Worm (Caenorhabditis elegans) whole organism, young adult: ENCODE results near the gene col-181.

Experiments
- B0019.2 ChIP-seq: fragments of 200-800 bp; sonication (Bioruptor generic); conservative IDR thresholded peaks from 2 replicates; pipeline ENCODE4 v1.3.6; 2022; ENCODE audit warnings: missing genetic modification reagents, missing genetic modification characterization, missing compliant biosample characterization
- T26A5.8 ChIP-seq: sonication (generic microtip); optimal IDR thresholded peaks from 2 replicates; lab custom pipeline; 2016; ENCODE audit warnings: missing genetic modification characterization, missing compliant biosample characterization
- Y67H2A.10 ChIP-seq: fragments of 200-800 bp; sonication (Bioruptor generic); conservative IDR thresholded peaks from 2 replicates; pipeline ENCODE4 v1.3.6; 2022; ENCODE audit warnings: missing genetic modification reagents, missing genetic modification characterization, missing compliant biosample characterization
- ama-1 ChIP-seq, 3 experiments: fragments of 150-350 bp in 1 of 3; sonication (generic microtip) in 2 of 3; optimal IDR thresholded peaks; 2 replicates each; lab custom pipeline; 2014 to 2018; ENCODE audit warnings: missing biosample characterization in 2 of 3, missing genetic modification characterization in 2 of 3, missing genetic modification reagents in 2 of 3
- aptf-2 ChIP-seq: fragments of 200-800 bp; sonication (Bioruptor generic); conservative IDR thresholded peaks from 2 replicates; pipeline ENCODE4 v1.3.6; 2022; ENCODE audit warnings: missing genetic modification reagents, missing genetic modification characterization, missing compliant biosample characterization
- atf-7 ChIP-seq: sonication (generic microtip); optimal IDR thresholded peaks from 2 replicates; lab custom pipeline; 2017; ENCODE audit warnings: mild to moderate bottlenecking, missing genetic modification characterization, missing compliant biosample characterization
- bed-1 ChIP-seq: fragments of 200-800 bp; sonication (Bioruptor generic); IDR thresholded peaks from 2 replicates; pipeline ENCODE4 v1.3.6; 2022; ENCODE audit warnings: missing genetic modification reagents, missing genetic modification characterization, missing compliant biosample characterization
- bed-2 ChIP-seq: fragments of 200-800 bp; sonication (Bioruptor generic); IDR thresholded peaks from 2 replicates; pipeline ENCODE4 v1.3.6; 2022; ENCODE audit warnings: missing genetic modification reagents, missing genetic modification characterization, missing compliant biosample characterization
- ceh-58 ChIP-seq: fragments of 200-800 bp; sonication (Bioruptor generic); IDR thresholded peaks from 2 replicates; pipeline ENCODE4 v1.3.6; 2022; ENCODE audit warnings: missing genetic modification characterization, missing compliant biosample characterization
- ceh-79 ChIP-seq: sonication (generic microtip); optimal IDR thresholded peaks from 2 replicates; lab custom pipeline; 2017; ENCODE audit warnings: mild to moderate bottlenecking, missing genetic modification characterization, missing compliant biosample characterization
- egrh-3 ChIP-seq: fragments of 200-800 bp; sonication (Bioruptor generic); IDR thresholded peaks from 2 replicates; pipeline ENCODE4 v1.3.6; 2022; ENCODE audit warnings: missing genetic modification reagents, missing genetic modification characterization, missing compliant biosample characterization
- ekl-4 ChIP-seq: fragments of 200-800 bp; sonication (Bioruptor generic); IDR thresholded peaks from 2 replicates; pipeline ENCODE4 v1.3.6; 2022; ENCODE audit warnings: missing genetic modification reagents, missing genetic modification characterization, missing compliant biosample characterization
- ets-4 ChIP-seq: fragments of 200-800 bp; sonication (Bioruptor generic); optimal IDR thresholded peaks from 2 replicates; lab custom pipeline; 2018; ENCODE audit warnings: mild to moderate bottlenecking, missing genetic modification characterization, missing compliant biosample characterization
- lag-1 ChIP-seq: fragments of 200-800 bp; sonication (Bioruptor generic); IDR thresholded peaks from 2 replicates; pipeline ENCODE4 v1.3.6; 2022; ENCODE audit warnings: missing genetic modification reagents, missing genetic modification characterization, missing compliant biosample characterization
- let-607 ChIP-seq, 2 experiments: fragments of 200-800 bp in 1 of 2; sonication (Bioruptor generic) in 1 of 2; sonication (generic microtip) in 1 of 2; optimal IDR thresholded peaks; 2 replicates each; lab custom pipeline; 2016 to 2018; ENCODE audit warnings: mild to moderate bottlenecking in 2 of 2, missing compliant biosample characterization in 2 of 2, missing genetic modification characterization in 2 of 2, moderate library complexity in 2 of 2, missing genotype in 1 of 2
- lin-35 ChIP-seq, 3 experiments: fragments of 150-350 bp in 2 of 3; sonication (generic microtip) in 1 of 3; optimal IDR thresholded peaks; 2 replicates each; lab custom pipeline; 2014 to 2018; ENCODE audit warnings: missing biosample characterization in 3 of 3, missing genetic modification characterization in 3 of 3, missing genetic modification reagents in 3 of 3
- lin-40 ChIP-seq: sonication (generic microtip); optimal IDR thresholded peaks from 2 replicates; lab custom pipeline; 2016; ENCODE audit warnings: missing genetic modification characterization, mild to moderate bottlenecking, missing compliant biosample characterization, missing genotype, missing genetic modification reagents
- nfya-2 ChIP-seq: fragments of 200-800 bp; sonication (Bioruptor generic); IDR thresholded peaks from 2 replicates; pipeline ENCODE4 v1.3.6; 2022; ENCODE audit warnings: missing genetic modification reagents, missing genetic modification characterization, missing compliant biosample characterization
- nfyb-1 ChIP-seq: fragments of 200-800 bp; sonication (Bioruptor generic); IDR thresholded peaks from 2 replicates; pipeline ENCODE4 v1.3.6; 2022; ENCODE audit warnings: missing genetic modification reagents, missing genetic modification characterization, missing compliant biosample characterization
- nhr-179 ChIP-seq: sonication (generic microtip); optimal IDR thresholded peaks from 2 replicates; lab custom pipeline; 2016; ENCODE audit warnings: mild to moderate bottlenecking, missing genetic modification characterization, missing compliant biosample characterization
- nhr-80 ChIP-seq: sonication (generic microtip); optimal IDR thresholded peaks from 2 replicates; lab custom pipeline; 2016; ENCODE audit warnings: missing genetic modification characterization, missing compliant biosample characterization
- pha-4 ChIP-seq: fragments of 150-350 bp; sonication (generic microtip); optimal IDR thresholded peaks from 2 replicates; lab custom pipeline; 2014; ENCODE audit warnings: missing biosample characterization, missing genetic modification reagents, missing genetic modification characterization
- rec-8 ChIP-seq, 2 experiments: sonication (generic microtip); optimal IDR thresholded peaks; 2 replicates each; lab custom pipeline; 2016; ENCODE audit warnings: mild to moderate bottlenecking in 2 of 2, missing genetic modification characterization in 2 of 2, missing genetic modification reagents in 2 of 2, missing genotype in 2 of 2, missing biosample characterization in 1 of 2, missing compliant biosample characterization in 1 of 2, moderate library complexity in 1 of 2
- rpc-1 ChIP-seq, 2 experiments: fragments of 150-350 bp in 1 of 2; sonication (generic microtip) in 1 of 2; optimal IDR thresholded peaks; 2 replicates each; lab custom pipeline; 2014 to 2018; ENCODE audit warnings: missing biosample characterization in 1 of 2, missing genetic modification characterization in 1 of 2, missing genetic modification reagents in 1 of 2, missing genotype in 1 of 2
- sdz-38 ChIP-seq: sonication (generic microtip); optimal IDR thresholded peaks from 2 replicates; lab custom pipeline; 2016; ENCODE audit warnings: missing genotype, missing genetic modification characterization, missing compliant biosample characterization
- sea-2 ChIP-seq: fragments of 200-800 bp; sonication (Bioruptor generic); IDR thresholded peaks from 2 replicates; pipeline ENCODE4 v1.3.6; 2022; ENCODE audit warnings: missing genetic modification characterization, missing compliant biosample characterization
- unc-130 ChIP-seq: sonication (generic microtip); optimal IDR thresholded peaks from 2 replicates; lab custom pipeline; 2016; ENCODE audit warnings: missing genetic modification reagents, missing genetic modification characterization, missing compliant biosample characterization
- xnd-1 ChIP-seq: sonication (generic microtip); optimal IDR thresholded peaks from 2 replicates; lab custom pipeline; 2016; ENCODE audit warnings: missing genotype, missing genetic modification reagents, missing genetic modification characterization, missing compliant biosample characterization
- zfh-2 ChIP-seq: fragments of 200-800 bp; sonication (Bioruptor generic); conservative IDR thresholded peaks from 2 replicates; pipeline ENCODE4 v1.3.6; 2022; ENCODE audit warnings: missing genetic modification reagents, missing genetic modification characterization, missing compliant biosample characterization
- ztf-18 ChIP-seq: sonication (generic microtip); optimal IDR thresholded peaks from 2 replicates; lab custom pipeline; 2016; ENCODE audit warnings: missing genotype, mild to moderate bottlenecking, missing genetic modification characterization, missing compliant biosample characterization
- ztf-28 ChIP-seq: fragments of 200-800 bp; sonication (Bioruptor generic); IDR thresholded peaks from 2 replicates; pipeline ENCODE4 v1.3.6; 2022; ENCODE audit warnings: missing genetic modification reagents, missing genetic modification characterization, missing compliant biosample characterization

Gene col-181

DNA sequence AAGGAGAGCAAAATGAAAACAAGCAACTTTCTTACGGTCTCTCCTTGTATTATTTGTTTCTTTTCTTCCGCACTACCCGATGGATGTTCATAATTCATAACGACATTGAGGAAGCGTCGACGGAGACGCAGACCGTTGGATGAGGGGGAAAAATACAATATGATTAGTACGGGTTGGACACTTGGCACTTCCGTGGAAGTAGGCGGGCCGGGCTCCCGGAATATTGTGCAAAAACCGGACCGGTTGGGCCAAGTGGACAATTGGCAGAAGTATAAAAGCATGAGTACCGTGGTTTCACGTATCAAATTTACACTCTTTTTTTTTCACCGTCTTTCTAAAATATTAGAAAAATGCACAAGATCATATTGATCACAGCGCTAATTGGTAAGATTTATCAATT lies 37.8 kb downstream of the col-181 start, which contains the start of gene M153.3:
TSS of gene M153.3 (plus strand) at position 301 of the 400 bp plus-strand sequence.
- TF ChIP-seq rpc-1 (optimal IDR thresholded peaks at IDR 0.05; lab: Kevin White, UChicago) (no peak), rpc-1 (tag; optimal IDR thresholded peaks at IDR 0.05; lab: Kevin White, UChicago) (no peak), aptf-2 (GFP tag; lab: Robert Waterston, UW) (no peak), zfh-2 (GFP tag; lab: Robert Waterston, UW) (no peak), sea-2 (GFP tag; lab: Robert Waterston, UW) (no peak), bed-1 (GFP tag; lab: Robert Waterston, UW) (no peak), unc-130 (no peak), ama-1 (optimal IDR thresholded peaks at IDR 0.05; lab: Kevin White, UChicago) (no peak), ama-1 (GFP tag; optimal IDR thresholded peaks at IDR 0.05; lab: Kevin White, UChicago) (no peak), nfyb-1 (no peak), ceh-79 (no peak), sdz-38 (tag; lab: Kevin White, UChicago) (no peak), atf-7 (tag; lab: Kevin White, UChicago) (no peak)

DNA sequence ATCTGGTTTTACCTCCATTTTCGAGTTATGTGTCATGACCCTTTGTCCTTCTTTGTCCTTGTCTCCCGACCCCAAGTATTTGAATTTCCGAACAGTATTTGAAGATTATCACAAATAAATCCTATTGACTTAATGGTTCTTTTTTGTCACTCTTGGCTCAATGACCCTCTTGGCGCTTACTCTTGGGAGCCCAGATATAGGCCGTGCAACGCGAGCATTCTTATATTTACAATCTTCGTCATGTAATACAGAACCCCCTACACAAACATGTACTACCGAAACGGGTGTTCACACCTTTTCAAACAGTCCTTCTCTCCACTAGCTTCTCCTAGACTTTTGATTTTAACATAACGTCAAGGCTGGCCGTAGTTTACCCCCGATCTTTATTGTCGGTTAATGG lies 39.0 kb downstream of the col-181 start, which contains the start of gene M153.5:
TSS of gene M153.5 (plus strand) at position 301 of the 400 bp plus-strand sequence.
- TF ChIP-seq ets-4 (GFP tag; lab: Kevin White, UChicago) (no peak), nhr-80 (tag; lab: Kevin White, UChicago) (no peak), egrh-3 (GFP tag; lab: Robert Waterston, UW) (no peak), B0019.2 (no peak)

DNA sequence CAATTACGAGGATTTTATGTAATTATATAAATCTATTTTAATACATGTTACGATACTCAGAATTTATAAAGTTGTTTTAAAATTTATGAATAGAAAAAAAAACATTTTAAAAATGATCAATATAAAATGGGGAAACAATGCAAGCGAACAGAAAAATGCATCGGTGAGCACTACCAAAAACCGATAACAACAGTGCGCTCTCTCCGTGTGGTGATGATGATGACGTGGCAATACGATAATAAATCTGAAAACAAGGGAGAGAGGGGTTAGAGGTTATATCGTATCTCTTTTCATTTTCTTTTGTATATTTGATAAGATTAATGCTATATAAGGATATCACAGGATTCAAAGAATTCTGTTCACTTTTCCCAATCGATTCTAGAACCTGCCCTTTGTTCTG lies 41.2 kb downstream of the col-181 start:
- TF ChIP-seq T26A5.8, result no peak
- no peak for TF ChIP-seq lin-40 (tag; lab: Kevin White, UChicago)
- no peak for TF ChIP-seq sea-2 (GFP tag; lab: Robert Waterston, UW)
- TF ChIP-seq lag-1 (GFP tag; lab: Robert Waterston, UW), result no peak
- no peak for TF ChIP-seq nhr-179 (tag; lab: Kevin White, UChicago)
- no peak for TF ChIP-seq ztf-18 (tag; lab: Kevin White, UChicago)
- no peak for TF ChIP-seq ceh-79
- no peak for TF ChIP-seq ztf-28 (GFP tag; lab: Robert Waterston, UW)
- TF ChIP-seq nfya-2 (GFP tag; lab: Robert Waterston, UW), result no peak
- no peak for TF ChIP-seq Y67H2A.10 (GFP tag; lab: Robert Waterston, UW)
- no peak for TF ChIP-seq let-607 (tag; optimal IDR thresholded peaks at IDR 0.05; lab: Kevin White, UChicago)
- TF ChIP-seq pha-4 (tag; lab: Kevin White, UChicago), result no peak
- TF ChIP-seq xnd-1 (tag; lab: Kevin White, UChicago), result no peak
- TF ChIP-seq bed-1 (GFP tag; lab: Robert Waterston, UW), result no peak
- no peak for TF ChIP-seq bed-2 (GFP tag; lab: Robert Waterston, UW)
- no peak for TF ChIP-seq ekl-4 (GFP tag; lab: Robert Waterston, UW)
- TF ChIP-seq rec-8 (tag; optimal IDR thresholded peaks at IDR 0.05; lab: Kevin White, UChicago), result no peak
- no peak for TF ChIP-seq lin-35 (GFP tag; optimal IDR thresholded peaks at IDR 0.05; lab: Kevin White, UChicago)
- no peak for TF ChIP-seq ceh-58 (GFP tag; lab: Robert Waterston, UW)
- TF ChIP-seq, all 124 proteins: peak for 0

DNA sequence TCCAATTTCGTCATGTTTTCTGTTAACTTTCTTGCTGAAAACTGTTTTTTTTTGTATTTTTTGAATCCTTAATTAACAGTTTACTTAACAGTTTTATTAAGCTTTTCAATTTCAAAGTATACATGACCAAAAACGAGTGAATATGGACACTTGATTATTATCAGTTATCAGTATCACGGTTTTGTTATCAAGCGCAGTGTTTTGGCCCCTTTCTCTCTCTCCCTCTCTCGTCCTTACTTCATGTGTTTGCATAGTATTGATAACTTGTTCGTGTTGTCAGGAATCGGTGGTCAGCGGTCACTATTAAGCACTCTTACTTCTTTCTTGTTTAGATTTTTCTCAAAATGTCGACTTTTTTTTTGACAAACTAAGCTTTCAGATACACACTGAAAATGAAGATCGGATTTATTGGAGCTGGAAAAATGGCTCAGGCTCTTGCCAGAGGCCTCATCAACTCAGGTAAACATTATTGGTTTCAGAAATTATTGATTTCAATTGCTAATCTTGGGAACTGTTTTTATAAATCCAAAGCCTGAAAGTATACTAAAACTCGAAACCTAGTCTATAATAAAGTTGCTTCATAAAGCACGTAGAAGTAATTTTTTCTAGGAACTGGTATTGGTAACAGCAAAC lies 41.8 kb downstream of the col-181 start, which contains the start of gene pycr-1:
TSS of gene pycr-1 (plus strand) at position 380 of the 633 bp plus-strand sequence.
- TF ChIP-seq nfya-2 (GFP tag; lab: Robert Waterston, UW) (no peak), nfyb-1 (no peak), nhr-80 (tag; lab: Kevin White, UChicago) (peak; percentile 63)
- TF ChIP-seq, all 124 proteins: peak for 1
